Fruit fly (Drosophila melanogaster) whole organism, adult: ENCODE measurements around the gene CG7044.

Experiments
- CG11617 ChIP-seq: fragments of 200-800 bp; sonication (Bioruptor generic); optimal IDR thresholded peaks from 2 replicates; lab custom pipeline; 2017; ENCODE audit warnings: mild to moderate bottlenecking, missing biosample characterization, missing genetic modification reagents, missing genetic modification characterization
- CG12768 ChIP-seq: fragments of 200-800 bp; sonication (Bioruptor generic); optimal IDR thresholded peaks from 2 replicates; lab custom pipeline; 2017; ENCODE audit warnings: missing biosample characterization, missing genetic modification characterization, mild to moderate bottlenecking, moderate library complexity, missing genetic modification reagents
- CG14711 ChIP-seq: fragments of 200-800 bp; sonication (Bioruptor generic); optimal IDR thresholded peaks from 2 replicates; lab custom pipeline; 2018; ENCODE audit warnings: missing biosample characterization, mild to moderate bottlenecking, missing genetic modification characterization, moderate library complexity
- CG7045 ChIP-seq: fragments of 200-800 bp; sonication (Bioruptor generic); optimal IDR thresholded peaks from 2 replicates; lab custom pipeline; 2017; ENCODE audit warnings: missing biosample characterization, mild to moderate bottlenecking, missing genetic modification characterization
- CG7101 ChIP-seq: fragments of 200-800 bp; sonication (Bioruptor generic); optimal IDR thresholded peaks from 2 replicates; lab custom pipeline; 2018; ENCODE audit warnings: missing biosample characterization, mild to moderate bottlenecking, missing genetic modification characterization, moderate library complexity
- Clk ChIP-seq: fragments of 200-800 bp; sonication (Bioruptor generic); optimal IDR thresholded peaks from 2 replicates; lab custom pipeline; 2017; ENCODE audit warnings: missing biosample characterization, missing genetic modification characterization
- Crg-1 ChIP-seq: fragments of 200-800 bp; sonication (Bioruptor generic); optimal IDR thresholded peaks from 2 replicates; lab custom pipeline; 2016; ENCODE audit warnings: missing biosample characterization, missing genetic modification characterization
- Hr96 ChIP-seq: fragments of 200-800 bp; sonication (Bioruptor generic); optimal IDR thresholded peaks from 2 replicates; lab custom pipeline; 2016; ENCODE audit warnings: missing biosample characterization, missing genetic modification characterization
- bab1 ChIP-seq: fragments of 200-800 bp; sonication (Bioruptor generic); optimal IDR thresholded peaks from 3 replicates; lab custom pipeline; 2019; ENCODE audit warnings: missing biosample characterization, mild to moderate bottlenecking, missing genetic modification characterization, moderate library complexity
- kay ChIP-seq: fragments of 200-800 bp; sonication (Bioruptor generic); peaks from one replicate; lab custom pipeline; 2016; ENCODE audit warnings: missing biosample characterization, missing genetic modification characterization, borderline replicate concordance
- pad ChIP-seq: fragments of 200-800 bp; sonication (Bioruptor generic); optimal IDR thresholded peaks from 3 replicates; lab custom pipeline; 2017; ENCODE audit warnings: missing biosample characterization, missing genetic modification characterization, mild to moderate bottlenecking, moderate library complexity, missing genetic modification reagents
- tj ChIP-seq: fragments of 200-800 bp; sonication (Bioruptor generic); optimal IDR thresholded peaks from 3 replicates; lab custom pipeline; 2017; ENCODE audit warnings: missing biosample characterization, mild to moderate bottlenecking, missing genetic modification characterization, moderate library complexity
- toe ChIP-seq: fragments of 200-800 bp; sonication (Bioruptor generic); optimal IDR thresholded peaks from 2 replicates; lab custom pipeline; 2016; ENCODE audit warnings: missing biosample characterization, missing genetic modification characterization

- TF ChIP-seq pad (no peak), CG7101 (no peak), Crg-1 (GFP tag; lab: Kevin White, UChicago) (no peak), CG7045 (no peak), CG14711 (tag; lab: Kevin White, UChicago) (no peak), CG11617 (GFP tag; lab: Kevin White, UChicago) (no peak), kay (GFP tag; lab: Kevin White, UChicago) (no peak), Clk (GFP tag; lab: Kevin White, UChicago) (no peak), toe (GFP tag; lab: Kevin White, UChicago) (no peak), Hr96 (GFP tag; lab: Kevin White, UChicago) (no peak), CG12768 (GFP tag; lab: Kevin White, UChicago) (no peak), bab1 (GFP tag; lab: Kevin White, UChicago) (no peak), tj (GFP tag; lab: Kevin White, UChicago) (no peak)
Measured at dm6 chr3R:21133517-21133916, 32.0 kb upstream of the CG7044 start, which contains the start of gene Trm7-34.
